Fruit fly (Drosophila melanogaster): Measurements from ENCODE around the gene CG9287.
A peak's percentile ranks its signal among the peaks of the same experiment; 100 is the strongest.

CG9287 gene

DNA sequence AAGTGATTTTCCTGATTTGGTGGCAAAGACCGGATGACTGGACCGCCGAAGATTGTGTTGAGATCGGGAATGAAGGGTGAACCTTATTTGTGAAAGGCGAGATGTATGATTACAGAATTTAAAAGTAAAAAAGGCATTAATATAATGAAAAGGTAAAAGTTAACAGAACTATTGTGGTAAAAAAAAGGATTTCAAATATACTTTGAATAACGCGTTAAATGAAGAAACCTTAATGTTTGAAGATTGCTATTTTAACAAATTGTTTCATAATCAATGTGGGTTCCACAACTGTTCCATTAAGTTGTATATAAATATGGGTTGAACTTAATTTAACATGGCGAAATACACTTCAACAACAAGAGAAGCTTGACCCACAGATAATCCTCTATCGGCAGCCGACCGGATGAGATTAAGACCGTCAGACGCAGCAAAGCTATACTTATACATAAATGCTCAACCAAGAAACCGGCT lies 7.3 kb downstream of the CG9287 start, which contains the start of gene Glt (continued):
- TF ChIP-seq N (GFP tag; optimal IDR thresholded peaks at IDR 0.05): no peak
- TF ChIP-seq br (GFP tag; optimal IDR thresholded peaks at IDR 0.05): peak; percentile 38
- peak; percentile 60 for TF ChIP-seq HLH106 (tag; optimal IDR thresholded peaks at IDR 0.05)
- no peak for TF ChIP-seq Sp1 (GFP tag; optimal IDR thresholded peaks at IDR 0.05)
- peak in 1 of 2 experiments; percentile 45 for TF ChIP-seq foxo (GFP tag; optimal IDR thresholded peaks at IDR 0.05)
- no peak for TF ChIP-seq tai (GFP tag; optimal IDR thresholded peaks at IDR 0.05)
- no peak for TF ChIP-seq GATAd (GFP tag; optimal IDR thresholded peaks at IDR 0.05)
- TF ChIP-seq rgr (GFP tag; optimal IDR thresholded peaks at IDR 0.05): peak; percentile 65
- TF ChIP-seq h (GFP tag; optimal IDR thresholded peaks at IDR 0.05): peak; percentile 53

DNA sequence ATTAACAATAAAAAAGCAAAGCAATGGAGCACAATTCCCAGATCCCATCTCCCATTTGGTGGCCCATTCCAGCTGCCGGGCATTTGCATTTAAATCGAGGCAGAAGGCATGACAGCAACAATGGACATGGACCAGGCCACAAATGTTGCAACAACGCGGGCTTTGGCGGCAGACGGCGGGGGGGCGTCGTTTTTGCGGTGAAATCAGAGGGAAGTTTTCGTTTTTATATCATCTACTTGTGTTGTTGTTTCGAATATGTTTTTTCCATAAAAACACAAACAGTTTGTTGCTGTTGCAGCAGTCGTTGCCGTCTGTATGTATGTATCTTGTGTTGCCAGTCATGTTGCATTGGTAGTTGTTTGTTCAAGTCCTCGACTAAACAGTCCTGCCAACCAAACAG lies 20.1 kb downstream of the CG9287 start:
- TF ChIP-seq CG9705 (GFP tag; optimal IDR thresholded peaks at IDR 0.05) (no peak), h (GFP tag; optimal IDR thresholded peaks at IDR 0.05) (no peak), Mio (GFP tag; optimal IDR thresholded peaks at IDR 0.05) (no peak), Dfd (GFP tag; optimal IDR thresholded peaks at IDR 0.05) (peak; percentile 96), Myc (optimal IDR thresholded peaks at IDR 0.05) (no peak)

DNA sequence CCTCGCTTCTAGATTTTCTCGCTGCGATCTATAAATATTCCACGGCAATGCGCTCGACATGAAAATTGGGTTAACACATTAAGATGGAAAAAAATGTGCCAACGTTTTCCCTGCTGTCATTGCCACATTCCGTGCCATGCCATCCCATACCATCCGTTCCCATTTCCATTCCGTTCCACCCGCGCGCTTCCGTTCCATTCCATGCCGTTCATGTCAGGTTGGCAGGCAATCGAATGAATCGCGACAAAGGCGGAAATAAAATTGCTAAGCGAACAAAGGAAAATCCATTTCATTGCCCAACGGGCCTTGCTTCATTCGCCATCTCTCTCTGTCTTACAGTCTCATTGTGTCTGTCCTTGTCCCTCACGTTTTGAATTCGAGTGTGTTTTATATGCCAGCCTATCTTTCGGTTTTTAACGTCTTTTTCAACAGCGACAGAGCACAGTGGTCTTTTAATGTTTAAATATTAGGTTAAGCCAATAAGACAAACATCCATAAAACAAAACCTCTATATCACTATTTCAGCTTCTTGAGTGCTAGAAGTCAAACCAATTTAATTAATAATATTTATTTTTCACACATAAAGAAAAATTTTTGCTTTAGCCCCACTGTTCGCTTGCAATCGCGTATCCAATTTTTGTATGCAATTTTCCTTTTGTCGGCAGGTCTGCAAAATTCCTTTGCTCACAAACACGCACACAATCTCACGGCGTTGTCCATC lies 45.8 kb downstream of the CG9287 start:
- TF ChIP-seq OdsH (GFP tag; optimal IDR thresholded peaks at IDR 0.05): peak; percentile 12
- no peak for TF ChIP-seq Rel (GFP tag; optimal IDR thresholded peaks at IDR 0.05)
- TF ChIP-seq Rel (tag; optimal IDR thresholded peaks at IDR 0.05): no peak
- TF ChIP-seq fru (GFP tag; optimal IDR thresholded peaks at IDR 0.05): peak; percentile 13
- TF ChIP-seq foxo (GFP tag; optimal IDR thresholded peaks at IDR 0.05): peak in 1 of 2 experiments; percentile 40
- TF ChIP-seq h (GFP tag; optimal IDR thresholded peaks at IDR 0.05): peak; percentile 16

Measured in whole organism, wandering third instar larva.